Worm (Caenorhabditis elegans) whole organism, L2 larva: ENCODE measurements around the gene hex-1.

Experiments
- ceh-82 ChIP-seq: fragments of 150-350 bp; optimal IDR thresholded peaks from 2 replicates; lab custom pipeline; 2014; ENCODE audit warnings: missing biosample characterization, missing genetic modification characterization
- elt-1 ChIP-seq: fragments of 150-350 bp; optimal IDR thresholded peaks from 2 replicates; lab custom pipeline; 2014; ENCODE audit warnings: missing biosample characterization, missing genetic modification characterization
- nhr-25 ChIP-seq: fragments of 150-350 bp; sonication (generic microtip); optimal IDR thresholded peaks from 3 replicates; lab custom pipeline; 2014; ENCODE audit warnings: missing biosample characterization, missing genetic modification characterization
- nhr-6 ChIP-seq: fragments of 150-350 bp; optimal IDR thresholded peaks from 2 replicates; lab custom pipeline; 2014; ENCODE audit warnings: missing biosample characterization, missing genetic modification characterization

- TF ChIP-seq nhr-6 (tag; lab: Kevin White, UChicago) (no peak), ceh-82 (tag; lab: Kevin White, UChicago) (no peak), elt-1 (no peak), nhr-25 (tag; lab: Kevin White, UChicago) (no peak)
These were observed 28.9 kb upstream of the hex-1 start, which contains the start of gene gap-1 for ce11 chrX:2191925-2192554.
